Worm (Caenorhabditis elegans) whole organism, late embryonic: Measurements from ENCODE around the gene wrb-1.
"Not testable (repeated sequence)": the region's sequence is repeated elsewhere in the genome, so short reads cannot be mapped to it uniquely, and the experiment has no call there.

Source experiments
- C08G9.2 ChIP-seq: sonication (generic microtip); optimal IDR thresholded peaks from 2 replicates; lab custom pipeline; 2016; ENCODE audit warnings: mild to moderate bottlenecking, missing genetic modification characterization, moderate library complexity, missing compliant biosample characterization
- F13H6.1 ChIP-seq: sonication (generic microtip); optimal IDR thresholded peaks from 2 replicates; lab custom pipeline; 2016; ENCODE audit warnings: missing genetic modification characterization, missing compliant biosample characterization
- ahr-1 ChIP-seq: sonication (generic microtip); optimal IDR thresholded peaks from 2 replicates; lab custom pipeline; 2016; ENCODE audit warnings: missing genetic modification characterization, missing compliant biosample characterization
- ama-1 ChIP-seq: fragments of 150-350 bp; optimal IDR thresholded peaks from 2 replicates; lab custom pipeline; 2014
- ceh-14 ChIP-seq: sonication (generic microtip); optimal IDR thresholded peaks from 2 replicates; lab custom pipeline; 2016; ENCODE audit warnings: missing genotype, missing genetic modification characterization, missing compliant biosample characterization
- ceh-18 ChIP-seq: sonication (generic microtip); optimal IDR thresholded peaks from 2 replicates; lab custom pipeline; 2016; ENCODE audit warnings: missing genetic modification characterization, missing compliant biosample characterization
- ceh-19 ChIP-seq: fragments of 200-800 bp; sonication (Bioruptor generic); optimal IDR thresholded peaks from 2 replicates; lab custom pipeline; 2018; ENCODE audit warnings: mild to moderate bottlenecking, missing genetic modification characterization, missing compliant biosample characterization
- ceh-2 ChIP-seq: sonication (generic microtip); optimal IDR thresholded peaks from 2 replicates; lab custom pipeline; 2016; ENCODE audit warnings: missing genotype, missing genetic modification characterization, missing compliant biosample characterization
- ceh-31 ChIP-seq: sonication (generic microtip); optimal IDR thresholded peaks from 2 replicates; lab custom pipeline; 2016; ENCODE audit warnings: missing genetic modification characterization, missing compliant biosample characterization
- ceh-34 ChIP-seq: sonication (generic microtip); optimal IDR thresholded peaks from 2 replicates; lab custom pipeline; 2016; ENCODE audit warnings: mild to moderate bottlenecking, missing genetic modification characterization, missing compliant biosample characterization
- ceh-6 ChIP-seq: fragments of 200-800 bp; sonication (Bioruptor generic); optimal IDR thresholded peaks from 2 replicates; lab custom pipeline; 2018; ENCODE audit warnings: mild to moderate bottlenecking, missing genetic modification characterization, missing compliant biosample characterization
- ceh-9 ChIP-seq: sonication (generic microtip); optimal IDR thresholded peaks from 2 replicates; lab custom pipeline; 2016; ENCODE audit warnings: mild to moderate bottlenecking, missing genetic modification characterization, inconsistent platforms, missing compliant biosample characterization
- dmd-4 ChIP-seq: sonication (generic microtip); optimal IDR thresholded peaks from 2 replicates; lab custom pipeline; 2016; ENCODE audit warnings: borderline replicate concordance, missing genetic modification characterization, missing compliant biosample characterization
- elt-2 ChIP-seq: sonication (generic microtip); optimal IDR thresholded peaks from 2 replicates; lab custom pipeline; 2016; ENCODE audit warnings: missing genetic modification reagents, missing genetic modification characterization, missing compliant biosample characterization
- elt-4 ChIP-seq: sonication (generic microtip); optimal IDR thresholded peaks from 2 replicates; lab custom pipeline; 2016; ENCODE audit warnings: missing genetic modification characterization, missing compliant biosample characterization
- ets-4 ChIP-seq: sonication (generic microtip); optimal IDR thresholded peaks from 2 replicates; lab custom pipeline; 2016; ENCODE audit warnings: missing genetic modification characterization, missing compliant biosample characterization
- eyg-1 ChIP-seq: sonication (generic microtip); optimal IDR thresholded peaks from 2 replicates; lab custom pipeline; 2016; ENCODE audit warnings: missing genotype, missing genetic modification characterization, missing compliant biosample characterization
- fax-1 ChIP-seq: sonication (generic microtip); optimal IDR thresholded peaks from 2 replicates; lab custom pipeline; 2016; ENCODE audit warnings: missing genotype, missing genetic modification characterization, missing compliant biosample characterization
- fkh-6 ChIP-seq: sonication (generic microtip); optimal IDR thresholded peaks from 2 replicates; lab custom pipeline; 2016; ENCODE audit warnings: missing genetic modification characterization, missing compliant biosample characterization
- gmeb-2 ChIP-seq: sonication (generic microtip); optimal IDR thresholded peaks from 2 replicates; lab custom pipeline; 2016; ENCODE audit warnings: missing genetic modification characterization, inconsistent platforms, missing compliant biosample characterization
- hlh-13 ChIP-seq: fragments of 200-800 bp; sonication (Bioruptor generic); optimal IDR thresholded peaks from 2 replicates; lab custom pipeline; 2018; ENCODE audit warnings: mild to moderate bottlenecking, missing genetic modification characterization, missing compliant biosample characterization
- hlh-6 ChIP-seq: sonication (generic microtip); optimal IDR thresholded peaks from 2 replicates; lab custom pipeline; 2016; ENCODE audit warnings: missing genotype, missing genetic modification characterization, missing compliant biosample characterization
- hlh-8 ChIP-seq: sonication (generic microtip); optimal IDR thresholded peaks from 2 replicates; lab custom pipeline; 2016; ENCODE audit warnings: missing genotype, missing genetic modification characterization, missing compliant biosample characterization
- lim-6 ChIP-seq: sonication (generic microtip); optimal IDR thresholded peaks from 2 replicates; lab custom pipeline; 2016; ENCODE audit warnings: missing genetic modification characterization, missing compliant biosample characterization
- madf-2 ChIP-seq: sonication (generic microtip); optimal IDR thresholded peaks from 2 replicates; lab custom pipeline; 2017; ENCODE audit warnings: missing genetic modification characterization, missing compliant biosample characterization
- mec-3 ChIP-seq: sonication (generic microtip); optimal IDR thresholded peaks from 2 replicates; lab custom pipeline; 2016; ENCODE audit warnings: borderline replicate concordance, missing genetic modification characterization, missing compliant biosample characterization
- nhr-11 ChIP-seq: fragments of 150-350 bp; optimal IDR thresholded peaks from 2 replicates; lab custom pipeline; 2014; ENCODE audit warnings: missing biosample characterization, missing genetic modification characterization
- pag-3 ChIP-seq: sonication (generic microtip); optimal IDR thresholded peaks from 2 replicates; lab custom pipeline; 2016; ENCODE audit warnings: missing compliant biosample characterization, missing genetic modification characterization, borderline replicate concordance
- pax-1 ChIP-seq: fragments of 150-350 bp; optimal IDR thresholded peaks from 2 replicates; lab custom pipeline; 2014; ENCODE audit warnings: missing biosample characterization, missing genetic modification characterization
- pha-4 ChIP-seq: fragments of 150-350 bp; optimal IDR thresholded peaks from 2 replicates; lab custom pipeline; 2018; ENCODE audit warnings: missing biosample characterization, missing genetic modification reagents, missing genetic modification characterization
- pqm-1 ChIP-seq: sonication (generic microtip); optimal IDR thresholded peaks from 2 replicates; lab custom pipeline; 2016; ENCODE audit warnings: missing genetic modification characterization, missing compliant biosample characterization
- ref-2 ChIP-seq: sonication (generic microtip); optimal IDR thresholded peaks from 2 replicates; lab custom pipeline; 2016; ENCODE audit warnings: missing genetic modification characterization, missing compliant biosample characterization
- rnt-1 ChIP-seq: sonication (generic microtip); optimal IDR thresholded peaks from 2 replicates; lab custom pipeline; 2016; ENCODE audit warnings: missing genetic modification characterization, missing compliant biosample characterization
- syd-9 ChIP-seq: sonication (generic microtip); optimal IDR thresholded peaks from 2 replicates; lab custom pipeline; 2016; ENCODE audit warnings: mild to moderate bottlenecking, missing genetic modification characterization, moderate library complexity, missing compliant biosample characterization
- tbx-2 ChIP-seq: sonication (generic microtip); optimal IDR thresholded peaks from 2 replicates; lab custom pipeline; 2016; ENCODE audit warnings: missing genetic modification characterization, missing compliant biosample characterization
- tbx-7 ChIP-seq: sonication (generic microtip); optimal IDR thresholded peaks from 2 replicates; lab custom pipeline; 2016; ENCODE audit warnings: missing genotype, missing genetic modification characterization, missing compliant biosample characterization
- unc-3 ChIP-seq, 2 experiments: fragments of 200-800 bp in 1 of 2; sonication (Bioruptor generic) in 1 of 2; sonication (generic microtip) in 1 of 2; conservative IDR thresholded peaks in 1 of 2; optimal IDR thresholded peaks in 1 of 2; 2 replicates each; pipeline versions ENCODE4 v1.3.6 to Lab custom; 2016 to 2022; ENCODE audit warnings: missing compliant biosample characterization in 2 of 2, missing genetic modification characterization in 2 of 2, missing genetic modification reagents in 1 of 2
- unc-42 ChIP-seq: sonication (generic microtip); optimal IDR thresholded peaks from 2 replicates; lab custom pipeline; 2016; ENCODE audit warnings: missing genotype, missing genetic modification characterization, missing compliant biosample characterization
- unc-55 ChIP-seq: sonication (generic microtip); optimal IDR thresholded peaks from 2 replicates; lab custom pipeline; 2017; ENCODE audit warnings: missing biosample characterization, missing genetic modification reagents, missing genetic modification characterization
- unc-86 ChIP-seq: sonication (generic microtip); optimal IDR thresholded peaks from 2 replicates; lab custom pipeline; 2016; ENCODE audit warnings: missing genetic modification characterization, missing compliant biosample characterization
- zip-5 ChIP-seq: sonication (generic microtip); optimal IDR thresholded peaks from 2 replicates; lab custom pipeline; 2016; ENCODE audit warnings: missing genetic modification characterization, missing compliant biosample characterization

Gene wrb-1

ce11 chrV:1176277-1176839, 19.5 kb upstream of the wrb-1 start, which contains the start of gene T21H3.1:
TSS of gene T21H3.1 (plus strand) at chrV:1176724.
- TF ChIP-seq ceh-34 (tag; lab: Kevin White, UChicago) (no peak), nhr-11 (tag; lab: Kevin White, UChicago) (no peak), hlh-8 (no peak), pha-4 (tag; lab: Kevin White, UChicago) (no peak), unc-3 (GFP tag; conservative IDR thresholded peaks at IDR 0.05; lab: Robert Waterston, UW) (no peak), unc-3 (tag; optimal IDR thresholded peaks at IDR 0.05; lab: Kevin White, UChicago) (no peak), tbx-2 (tag; lab: Kevin White, UChicago) (no peak), madf-2 (tag; lab: Kevin White, UChicago) (no peak), hlh-13 (GFP tag; lab: Kevin White, UChicago) (no peak), ceh-9 (tag; lab: Kevin White, UChicago) (no peak), pax-1 (tag; lab: Kevin White, UChicago) (no peak), ref-2 (tag; lab: Kevin White, UChicago) (no peak)

- TF ChIP-seq ama-1 (lab: Kevin White, UChicago) (no peak), elt-4 (tag; lab: Kevin White, UChicago) (no peak), ceh-9 (tag; lab: Kevin White, UChicago) (no peak), unc-55 (GFP tag; lab: Kevin White, UChicago) (no peak), lim-6 (tag; lab: Kevin White, UChicago) (no peak), eyg-1 (tag; lab: Kevin White, UChicago) (no peak)
Measured at ce11 chrV:1179279-1179678, 16.6 kb upstream of the wrb-1 start, which contains the start of gene F25A2.1. TSS of gene F25A2.1 (plus strand) at chrV:1179579.

ce11 chrV:1197064-1197724, 1.3 kb downstream of the wrb-1 start:
- TF ChIP-seq tbx-2 (tag; lab: Kevin White, UChicago) (peak; percentile 86), elt-2 (tag; lab: Kevin White, UChicago) (peak; percentile 29), mec-3 (tag; lab: Kevin White, UChicago) (peak; percentile 86), tbx-7 (tag; lab: Kevin White, UChicago) (peak; percentile 81), F13H6.1 (tag; lab: Kevin White, UChicago) (peak; percentile 81), ceh-34 (tag; lab: Kevin White, UChicago) (peak; percentile 83), lim-6 (tag; lab: Kevin White, UChicago) (peak; percentile 84), unc-3 (GFP tag; conservative IDR thresholded peaks at IDR 0.05; lab: Robert Waterston, UW) (peak; percentile 59), pag-3 (peak; percentile 80), hlh-8 (peak; percentile 62), fkh-6 (tag; lab: Kevin White, UChicago) (peak; percentile 22), ceh-18 (peak; percentile 67), rnt-1 (tag; lab: Kevin White, UChicago) (peak; percentile 84), gmeb-2 (peak; percentile 33), ref-2 (tag; lab: Kevin White, UChicago) (peak; percentile 89), ceh-31 (tag; lab: Kevin White, UChicago) (peak; percentile 99), ceh-14 (peak; percentile 92), dmd-4 (tag; lab: Kevin White, UChicago) (peak; percentile 83), ceh-2 (tag; lab: Kevin White, UChicago) (peak; percentile 85), syd-9 (tag; lab: Kevin White, UChicago) (peak; percentile 65), hlh-6 (tag; lab: Kevin White, UChicago) (peak; percentile 68), ets-4 (tag; lab: Kevin White, UChicago) (peak; percentile 86), unc-42 (tag; lab: Kevin White, UChicago) (peak; percentile 64), zip-5 (tag; lab: Kevin White, UChicago) (peak; percentile 63), ahr-1 (peak; percentile 19), fax-1 (peak; percentile 86), C08G9.2 (tag; lab: Kevin White, UChicago) (peak; percentile 93), unc-86 (tag; lab: Kevin White, UChicago) (peak; percentile 36), ceh-6 (GFP tag; lab: Kevin White, UChicago) (peak; percentile 29), pqm-1 (tag; lab: Kevin White, UChicago) (peak; percentile 20), ceh-19 (GFP tag; lab: Kevin White, UChicago) (peak; percentile 30)
- not testable (repeated sequence) for TF ChIP-seq unc-3 (tag; optimal IDR thresholded peaks at IDR 0.05; lab: Kevin White, UChicago)
